Worm (Caenorhabditis elegans): Measurements from ENCODE around the gene C54E4.12.

- TF ChIP-seq nhr-23 (tag; optimal IDR thresholded peaks at IDR 0.05) (no peak), nhr-11 (tag; optimal IDR thresholded peaks at IDR 0.05) (no peak), snpc-4 (tag; optimal IDR thresholded peaks at IDR 0.05) (no peak), egl-27 (tag; optimal IDR thresholded peaks at IDR 0.05) (no peak), nhr-25 (tag; optimal IDR thresholded peaks at IDR 0.05) (no peak), R02D3.7 (tag; optimal IDR thresholded peaks at IDR 0.05) (no peak), ceh-82 (tag; optimal IDR thresholded peaks at IDR 0.05) (no peak), lsy-2 (tag; optimal IDR thresholded peaks at IDR 0.05) (no peak), ZK546.5 (tag; optimal IDR thresholded peaks at IDR 0.05) (no peak), ztf-4 (tag; optimal IDR thresholded peaks at IDR 0.05) (no peak), peb-1 (tag; optimal IDR thresholded peaks at IDR 0.05) (no peak), lin-13 (GFP tag; optimal IDR thresholded peaks at IDR 0.05) (no peak)
These were observed 18.6 kb upstream of the C54E4.12 start, which contains the start of gene gcy-37 for ce11 chrIV:2159069-2159468.
